Worm (Caenorhabditis elegans) whole organism, L1 larva: ENCODE measurements around the gene vps-45.

Experiments used
- C04F5.9 ChIP-seq: sonication (generic microtip); optimal IDR thresholded peaks from 2 replicates; lab custom pipeline; 2016; ENCODE audit warnings: missing genetic modification characterization, missing compliant biosample characterization
- C16A3.4 ChIP-seq: fragments of 150-350 bp; optimal IDR thresholded peaks from 2 replicates; lab custom pipeline; 2014; ENCODE audit warnings: missing biosample characterization, missing genetic modification characterization
- F16B12.6 ChIP-seq: fragments of 150-350 bp; optimal IDR thresholded peaks from 2 replicates; lab custom pipeline; 2014; ENCODE audit warnings: missing biosample characterization, missing genetic modification characterization
- aly-2 ChIP-seq: fragments of 150-350 bp; optimal IDR thresholded peaks from 2 replicates; lab custom pipeline; 2014; ENCODE audit warnings: missing biosample characterization, missing genetic modification characterization
- ama-1 ChIP-seq: fragments of 150-350 bp; optimal IDR thresholded peaks from 2 replicates; lab custom pipeline; 2014
- blmp-1 ChIP-seq: fragments of 150-350 bp; optimal IDR thresholded peaks from 2 replicates; lab custom pipeline; 2014; ENCODE audit warnings: missing biosample characterization, missing genetic modification characterization
- ceh-8 ChIP-seq: fragments of 200-800 bp; sonication (Bioruptor generic); optimal IDR thresholded peaks from 2 replicates; lab custom pipeline; 2018; ENCODE audit warnings: mild to moderate bottlenecking, missing genetic modification characterization, moderate library complexity, missing compliant biosample characterization
- ceh-82 ChIP-seq, 3 experiments: fragments of 150-350 bp in 1 of 3; sonication (generic microtip) in 2 of 3; optimal IDR thresholded peaks; 2 replicates each; lab custom pipeline; 2014 to 2017; ENCODE audit warnings: missing biosample characterization in 3 of 3, missing genetic modification characterization in 3 of 3
- ceh-90 ChIP-seq: sonication (generic microtip); optimal IDR thresholded peaks from 2 replicates; lab custom pipeline; 2016; ENCODE audit warnings: missing genetic modification characterization, missing compliant biosample characterization
- ces-1 ChIP-seq: fragments of 150-350 bp; optimal IDR thresholded peaks from 2 replicates; lab custom pipeline; 2014; ENCODE audit warnings: missing biosample characterization, missing genetic modification reagents, missing genetic modification characterization
- dpl-1 ChIP-seq, 3 experiments: fragments of 150-350 bp in 2 of 3; sonication (generic microtip) in 1 of 3; optimal IDR thresholded peaks; 2 replicates each; lab custom pipeline; 2014 to 2017; ENCODE audit warnings: missing biosample characterization in 3 of 3, missing genetic modification characterization in 3 of 3, missing genetic modification reagents in 3 of 3
- efl-1 ChIP-seq, 4 experiments: fragments of 150-350 bp; optimal IDR thresholded peaks in 3 of 4; peaks in 1 of 4; 1 replicate in 1 of 4; 2 replicates in 3 of 4; lab custom pipeline; 2014; ENCODE audit warnings: missing biosample characterization in 2 of 4, missing genetic modification characterization in 2 of 4, missing genetic modification reagents in 2 of 4
- egl-13 ChIP-seq: sonication (generic microtip); optimal IDR thresholded peaks from 2 replicates; lab custom pipeline; 2016; ENCODE audit warnings: missing genotype, missing genetic modification reagents, missing genetic modification characterization, missing compliant biosample characterization
- elt-3 ChIP-seq, 6 experiments: fragments of 150-350 bp in 1 of 6; sonication (generic microtip); optimal IDR thresholded peaks; 2 replicates each; lab custom pipeline; 2017 to 2018; ENCODE audit warnings: missing biosample characterization in 6 of 6, missing genetic modification characterization in 6 of 6, inconsistent platforms in 1 of 6
- ets-5 ChIP-seq: fragments of 200-800 bp; sonication (Bioruptor generic); IDR thresholded peaks from 2 replicates; pipeline ENCODE4 v1.3.6; 2022; ENCODE audit warnings: missing genetic modification characterization, missing compliant biosample characterization
- fkh-10 ChIP-seq: sonication (generic microtip); optimal IDR thresholded peaks from 2 replicates; lab custom pipeline; 2017; ENCODE audit warnings: missing biosample characterization, missing genetic modification reagents, missing genetic modification characterization
- fkh-4 ChIP-seq: sonication (generic microtip); optimal IDR thresholded peaks from 2 replicates; lab custom pipeline; 2016; ENCODE audit warnings: missing compliant biosample characterization, missing genetic modification characterization, borderline replicate concordance
- grh-1 ChIP-seq: fragments of 200-800 bp; sonication (Bioruptor generic); IDR thresholded peaks from 2 replicates; pipeline ENCODE4 v1.3.6; 2022; ENCODE audit warnings: missing genetic modification reagents, missing genetic modification characterization, missing compliant biosample characterization
- hlh-17 ChIP-seq: fragments of 200-800 bp; sonication (Bioruptor generic); optimal IDR thresholded peaks from 2 replicates; lab custom pipeline; 2018; ENCODE audit warnings: missing genetic modification characterization, mild to moderate bottlenecking, missing compliant biosample characterization, moderate library complexity, borderline replicate concordance
- lin-14 ChIP-seq: fragments of 200-800 bp; sonication (Bioruptor generic); optimal IDR thresholded peaks from 2 replicates; lab custom pipeline; 2018; ENCODE audit warnings: mild to moderate bottlenecking, missing genetic modification characterization, moderate library complexity, missing compliant biosample characterization
- lin-35 ChIP-seq, 2 experiments: fragments of 150-350 bp; optimal IDR thresholded peaks; 2 replicates each; lab custom pipeline; 2014; ENCODE audit warnings: missing biosample characterization in 2 of 2, missing genetic modification characterization in 2 of 2, missing genetic modification reagents in 2 of 2
- lin-39 ChIP-seq: fragments of 150-350 bp; optimal IDR thresholded peaks from 2 replicates; lab custom pipeline; 2014; ENCODE audit warnings: missing biosample characterization, missing genetic modification reagents, missing genetic modification characterization
- lsy-2 ChIP-seq, 2 experiments: fragments of 150-350 bp; optimal IDR thresholded peaks; 2 replicates each; lab custom pipeline; 2014; ENCODE audit warnings: missing biosample characterization in 2 of 2, missing genetic modification characterization in 2 of 2
- mab-9 ChIP-seq: fragments of 200-800 bp; sonication (Bioruptor generic); IDR thresholded peaks from 2 replicates; pipeline ENCODE4 v1.3.6; 2022; ENCODE audit warnings: missing genetic modification reagents, missing genetic modification characterization, missing compliant biosample characterization
- nhr-11 ChIP-seq: fragments of 150-350 bp; optimal IDR thresholded peaks from 2 replicates; lab custom pipeline; 2014; ENCODE audit warnings: missing biosample characterization, missing genetic modification characterization
- nhr-19 ChIP-seq: fragments of 200-800 bp; sonication (Bioruptor generic); conservative IDR thresholded peaks from 2 replicates; pipeline ENCODE4 v1.3.6; 2022; ENCODE audit warnings: missing genetic modification characterization, missing compliant biosample characterization
- nhr-20 ChIP-seq: sonication (generic microtip); optimal IDR thresholded peaks from 2 replicates; lab custom pipeline; 2016; ENCODE audit warnings: mild to moderate bottlenecking, missing genetic modification characterization, missing compliant biosample characterization
- nhr-237 ChIP-seq: fragments of 150-350 bp; optimal IDR thresholded peaks from 2 replicates; lab custom pipeline; 2014; ENCODE audit warnings: missing biosample characterization, missing genetic modification characterization
- nhr-47 ChIP-seq: sonication (generic microtip); optimal IDR thresholded peaks from 2 replicates; lab custom pipeline; 2016; ENCODE audit warnings: mild to moderate bottlenecking, missing genetic modification characterization, moderate library complexity, missing compliant biosample characterization
- nhr-71 ChIP-seq: sonication (generic microtip); optimal IDR thresholded peaks from 2 replicates; lab custom pipeline; 2016; ENCODE audit warnings: mild to moderate bottlenecking, missing genetic modification characterization, moderate library complexity, missing compliant biosample characterization
- nhr-76 ChIP-seq: sonication (generic microtip); optimal IDR thresholded peaks from 2 replicates; lab custom pipeline; 2017; ENCODE audit warnings: missing biosample characterization, missing genetic modification characterization
- nhr-85 ChIP-seq: sonication (generic microtip); peaks from one replicate; lab custom pipeline; 2016; ENCODE audit warnings: missing genetic modification characterization, inconsistent platforms, missing compliant biosample characterization
- nhr-90 ChIP-seq: sonication (generic microtip); optimal IDR thresholded peaks from 2 replicates; lab custom pipeline; 2016; ENCODE audit warnings: mild to moderate bottlenecking, missing genetic modification characterization, missing compliant biosample characterization; ENCODE audit not compliant: poor library complexity
- pag-3 ChIP-seq: sonication (generic microtip); optimal IDR thresholded peaks from 2 replicates; lab custom pipeline; 2017; ENCODE audit warnings: missing genetic modification characterization, mild to moderate bottlenecking, missing compliant biosample characterization, antibody characterized with exemption, borderline replicate concordance; ENCODE audit not compliant: insufficient read depth
- rnt-1 ChIP-seq: sonication (generic microtip); optimal IDR thresholded peaks from 2 replicates; lab custom pipeline; 2016; ENCODE audit warnings: mild to moderate bottlenecking, missing genetic modification characterization, moderate library complexity, missing compliant biosample characterization
- skn-1 ChIP-seq: fragments of 150-350 bp; optimal IDR thresholded peaks from 2 replicates; lab custom pipeline; 2014; ENCODE audit warnings: missing biosample characterization, missing genetic modification characterization
- sox-4 ChIP-seq: sonication (generic microtip); optimal IDR thresholded peaks from 2 replicates; lab custom pipeline; 2016; ENCODE audit warnings: missing genetic modification characterization, missing compliant biosample characterization
- swsn-7 ChIP-seq: sonication (generic microtip); optimal IDR thresholded peaks from 2 replicates; lab custom pipeline; 2016; ENCODE audit warnings: missing genetic modification characterization, missing compliant biosample characterization
- tbx-2 ChIP-seq: sonication (generic microtip); optimal IDR thresholded peaks from 2 replicates; lab custom pipeline; 2016; ENCODE audit warnings: missing genetic modification characterization, missing compliant biosample characterization
- unc-130 ChIP-seq: fragments of 150-350 bp; optimal IDR thresholded peaks from 2 replicates; lab custom pipeline; 2017; ENCODE audit warnings: missing biosample characterization, missing genetic modification characterization, inconsistent platforms
- unc-30 ChIP-seq: sonication (generic microtip); optimal IDR thresholded peaks from 2 replicates; lab custom pipeline; 2017; ENCODE audit warnings: missing biosample characterization, missing genetic modification characterization
- unc-62 ChIP-seq: fragments of 150-350 bp; optimal IDR thresholded peaks from 2 replicates; lab custom pipeline; 2014; ENCODE audit warnings: missing biosample characterization, missing genetic modification reagents, missing genetic modification characterization
- unc-86 ChIP-seq: sonication (generic microtip); optimal IDR thresholded peaks from 2 replicates; lab custom pipeline; 2016; ENCODE audit warnings: missing genetic modification characterization, missing compliant biosample characterization
- xbp-1 ChIP-seq: sonication (generic microtip); optimal IDR thresholded peaks from 2 replicates; lab custom pipeline; 2016; ENCODE audit warnings: missing genetic modification characterization, missing compliant biosample characterization
- ztf-11 ChIP-seq, 2 experiments: sonication (generic microtip); optimal IDR thresholded peaks; 2 replicates each; lab custom pipeline; 2016 to 2017; ENCODE audit warnings: missing genetic modification characterization in 2 of 2, missing biosample characterization in 1 of 2, missing compliant biosample characterization in 1 of 2

vps-45 gene

ce11 chrX:954499-955061, 20.1 kb downstream of the vps-45 start, which contains the start of gene apm-3 (continued):
- TF ChIP-seq nhr-11 (tag; lab: Kevin White, UChicago) (no peak), lsy-2 (tag; optimal IDR thresholded peaks at IDR 0.05; lab: Kevin White, UChicago) (peak; percentile 20 to 49), efl-1 (optimal IDR thresholded peaks at IDR 0.05; lab: Kevin White, UChicago) (peak in 1 of 2 experiments; percentile 11), efl-1 (GFP tag; optimal IDR thresholded peaks at IDR 0.05 in 1 of 2; lab: Kevin White, UChicago) (peak in 1 of 2 experiments; percentile 91), unc-130 (tag; lab: Kevin White, UChicago) (peak; percentile 47), nhr-71 (peak; percentile 9), ceh-90 (no peak), F16B12.6 (peak; percentile 22), grh-1 (no peak), pag-3 (no peak), ama-1 (no peak)
- TF ChIP-seq, all 84 proteins: peak for 19

- TF ChIP-seq lin-35 (GFP tag; optimal IDR thresholded peaks at IDR 0.05; lab: Kevin White, UChicago) (peak in 1 of 2 experiments; percentile 1), nhr-47 (peak; percentile 19), elt-3 (tag; optimal IDR thresholded peaks at IDR 0.05; lab: Kevin White, UChicago) (no peak), unc-30 (no peak), nhr-85 (tag; lab: Kevin White, UChicago) (no peak), ceh-82 (tag; optimal IDR thresholded peaks at IDR 0.05; lab: Kevin White, UChicago) (peak in 1 of 3 experiments; percentile 16), xbp-1 (tag; lab: Kevin White, UChicago) (no peak), ets-5 (GFP tag; lab: Robert Waterston, UW) (no peak), nhr-71 (peak; percentile 26), lin-14 (GFP tag; lab: Kevin White, UChicago) (peak; percentile 78), unc-86 (tag; lab: Kevin White, UChicago) (peak; percentile 23), tbx-2 (tag; lab: Kevin White, UChicago) (peak; percentile 2), hlh-17 (GFP tag; lab: Kevin White, UChicago) (no peak)
Measured at ce11 chrX:952557-953083, 22.0 kb downstream of the vps-45 start.

DNA sequence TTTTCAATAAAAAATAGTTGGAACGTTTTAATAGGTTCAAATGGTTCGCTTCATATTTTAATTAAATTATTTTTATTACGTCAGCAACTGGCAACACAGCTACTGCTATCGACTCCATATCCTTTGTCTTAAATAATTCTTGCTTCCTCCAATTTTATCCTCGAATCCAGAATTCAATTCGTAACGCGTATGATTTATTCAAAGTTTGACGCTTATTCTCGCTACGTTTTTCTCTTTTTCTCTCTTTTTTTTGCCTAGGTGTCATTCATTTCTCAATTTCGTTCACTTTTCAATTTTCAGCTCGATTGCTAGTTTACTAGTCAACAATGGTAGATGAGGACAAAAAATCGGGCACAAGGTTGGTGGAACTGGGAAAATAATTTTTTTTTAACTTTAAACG, 24.2 kb downstream of the vps-45 start, which contains the start of gene arr-1:
Gene arr-1, plus strand, starts transcription at position 301 of the 400 bp plus-strand sequence.
- TF ChIP-seq ztf-11 (tag; optimal IDR thresholded peaks at IDR 0.05; lab: Kevin White, UChicago), result no peak
- no peak for TF ChIP-seq nhr-71
- TF ChIP-seq egl-13 (tag; lab: Kevin White, UChicago), result no peak

ce11 chrX:949466-949865, 25.2 kb downstream of the vps-45 start:
- peak; percentile 54 for TF ChIP-seq ces-1 (GFP tag; lab: Kevin White, UChicago)
- peak; percentile 61 to 72 (median 62) for TF ChIP-seq dpl-1 (GFP tag; optimal IDR thresholded peaks at IDR 0.05; lab: Kevin White, UChicago)
- TF ChIP-seq F16B12.6, result peak; percentile 97
- TF ChIP-seq nhr-237, result peak; percentile 79
- peak; percentile 85 for TF ChIP-seq egl-13 (tag; lab: Kevin White, UChicago)
- TF ChIP-seq mab-9 (GFP tag; lab: Robert Waterston, UW), result peak; percentile 81
- TF ChIP-seq lin-39, result peak; percentile 52
- TF ChIP-seq nhr-76 (tag; lab: Kevin White, UChicago), result peak; percentile 60
- TF ChIP-seq ets-5 (GFP tag; lab: Robert Waterston, UW), result no peak
- peak; percentile 86 for TF ChIP-seq ceh-8 (GFP tag; lab: Kevin White, UChicago)
- peak; percentile 74 for TF ChIP-seq blmp-1 (tag; lab: Kevin White, UChicago)
- peak; percentile 16 for TF ChIP-seq fkh-4 (tag; lab: Kevin White, UChicago)
- TF ChIP-seq unc-86 (tag; lab: Kevin White, UChicago), result peak; percentile 94
- peak; percentile 74 for TF ChIP-seq sox-4 (tag; lab: Kevin White, UChicago)
- peak; percentile 77 for TF ChIP-seq unc-130 (tag; lab: Kevin White, UChicago)
- TF ChIP-seq aly-2, result peak; percentile 1
- TF ChIP-seq C04F5.9, result no peak
- TF ChIP-seq nhr-19, result peak; percentile 86
- peak; percentile 68 for TF ChIP-seq grh-1
- peak; percentile 96 for TF ChIP-seq nhr-85 (tag; lab: Kevin White, UChicago)
- TF ChIP-seq skn-1 (tag; lab: Kevin White, UChicago), result peak; percentile 93
- TF ChIP-seq swsn-7 (tag; lab: Kevin White, UChicago), result peak; percentile 95
- TF ChIP-seq nhr-90 (tag; lab: Kevin White, UChicago), result peak; percentile 85
- TF ChIP-seq unc-62 (GFP tag; lab: Kevin White, UChicago), result no peak
- peak; percentile 96 for TF ChIP-seq C16A3.4 (tag; lab: Kevin White, UChicago)
- peak; percentile 89 for TF ChIP-seq rnt-1 (tag; lab: Kevin White, UChicago)
- peak; percentile 93 for TF ChIP-seq nhr-20 (tag; lab: Kevin White, UChicago)
- TF ChIP-seq fkh-10 (GFP tag; lab: Kevin White, UChicago), result peak; percentile 92
